Worm (Caenorhabditis elegans) whole organism, L1 larva: Measurements from ENCODE around the gene F31E8.4.

Experiments used
- C34B4.2 ChIP-seq: sonication (generic microtip); optimal IDR thresholded peaks from 2 replicates; lab custom pipeline; 2017; ENCODE audit warnings: mild to moderate bottlenecking, missing genetic modification characterization, missing compliant biosample characterization
- aha-1 ChIP-seq: fragments of 150-350 bp; optimal IDR thresholded peaks from 2 replicates; lab custom pipeline; 2014; ENCODE audit warnings: missing biosample characterization, missing genetic modification characterization
- blmp-1 ChIP-seq: fragments of 150-350 bp; optimal IDR thresholded peaks from 2 replicates; lab custom pipeline; 2014; ENCODE audit warnings: missing biosample characterization, missing genetic modification characterization
- ceh-82 ChIP-seq, 3 experiments: fragments of 150-350 bp in 1 of 3; sonication (generic microtip) in 2 of 3; optimal IDR thresholded peaks; 2 replicates each; lab custom pipeline; 2014 to 2017; ENCODE audit warnings: missing biosample characterization in 3 of 3, missing genetic modification characterization in 3 of 3
- ceh-88 ChIP-seq: fragments of 200-800 bp; sonication (Bioruptor generic); IDR thresholded peaks from 2 replicates; pipeline ENCODE4 v1.3.6; 2022; ENCODE audit warnings: missing genetic modification characterization, missing compliant biosample characterization
- dsc-1 ChIP-seq: sonication (generic microtip); optimal IDR thresholded peaks from 2 replicates; lab custom pipeline; 2016; ENCODE audit warnings: mild to moderate bottlenecking, missing genetic modification characterization, missing compliant biosample characterization
- efl-1 ChIP-seq, 4 experiments: fragments of 150-350 bp; optimal IDR thresholded peaks in 3 of 4; peaks in 1 of 4; 1 replicate in 1 of 4; 2 replicates in 3 of 4; lab custom pipeline; 2014; ENCODE audit warnings: missing biosample characterization in 2 of 4, missing genetic modification characterization in 2 of 4, missing genetic modification reagents in 2 of 4
- egl-13 ChIP-seq: sonication (generic microtip); optimal IDR thresholded peaks from 2 replicates; lab custom pipeline; 2016; ENCODE audit warnings: missing genotype, missing genetic modification reagents, missing genetic modification characterization, missing compliant biosample characterization
- egl-27 ChIP-seq, 2 experiments: fragments of 150-350 bp in 1 of 2; sonication (generic microtip); optimal IDR thresholded peaks; 3 replicates each; lab custom pipeline; 2017 to 2018; ENCODE audit warnings: missing biosample characterization in 2 of 2, missing genetic modification characterization in 2 of 2, missing genetic modification reagents in 2 of 2
- elt-2 ChIP-seq: sonication (generic microtip); optimal IDR thresholded peaks from 2 replicates; lab custom pipeline; 2016; ENCODE audit warnings: missing genetic modification characterization, mild to moderate bottlenecking, inconsistent platforms, missing compliant biosample characterization, missing genetic modification reagents
- ets-5 ChIP-seq: fragments of 200-800 bp; sonication (Bioruptor generic); IDR thresholded peaks from 2 replicates; pipeline ENCODE4 v1.3.6; 2022; ENCODE audit warnings: missing genetic modification characterization, missing compliant biosample characterization
- grh-1 ChIP-seq: fragments of 200-800 bp; sonication (Bioruptor generic); IDR thresholded peaks from 2 replicates; pipeline ENCODE4 v1.3.6; 2022; ENCODE audit warnings: missing genetic modification reagents, missing genetic modification characterization, missing compliant biosample characterization
- jun-1 ChIP-seq: fragments of 150-350 bp; optimal IDR thresholded peaks from 2 replicates; lab custom pipeline; 2014; ENCODE audit warnings: missing biosample characterization, missing genetic modification reagents, missing genetic modification characterization
- lin-13 ChIP-seq: fragments of 150-350 bp; optimal IDR thresholded peaks from 2 replicates; lab custom pipeline; 2014; ENCODE audit warnings: missing biosample characterization, missing genetic modification reagents, missing genetic modification characterization
- lin-14 ChIP-seq: fragments of 200-800 bp; sonication (Bioruptor generic); optimal IDR thresholded peaks from 2 replicates; lab custom pipeline; 2018; ENCODE audit warnings: mild to moderate bottlenecking, missing genetic modification characterization, moderate library complexity, missing compliant biosample characterization
- lin-15B ChIP-seq: fragments of 150-350 bp; sonication (generic microtip); optimal IDR thresholded peaks from 3 replicates; lab custom pipeline; 2014; ENCODE audit warnings: missing biosample characterization, missing genetic modification characterization
- lin-39 ChIP-seq: fragments of 150-350 bp; optimal IDR thresholded peaks from 2 replicates; lab custom pipeline; 2014; ENCODE audit warnings: missing biosample characterization, missing genetic modification reagents, missing genetic modification characterization
- lsy-2 ChIP-seq, 2 experiments: fragments of 150-350 bp; optimal IDR thresholded peaks; 2 replicates each; lab custom pipeline; 2014; ENCODE audit warnings: missing biosample characterization in 2 of 2, missing genetic modification characterization in 2 of 2
- mdl-1 ChIP-seq, 2 experiments: fragments of 150-350 bp; optimal IDR thresholded peaks; 2 replicates each; lab custom pipeline; 2014 to 2017; ENCODE audit warnings: missing biosample characterization in 2 of 2, missing genetic modification characterization in 2 of 2, inconsistent platforms in 1 of 2
- mef-2 ChIP-seq: fragments of 150-350 bp; optimal IDR thresholded peaks from 2 replicates; lab custom pipeline; 2014; ENCODE audit warnings: missing biosample characterization, missing genetic modification characterization
- mep-1 ChIP-seq: fragments of 150-350 bp; optimal IDR thresholded peaks from 2 replicates; lab custom pipeline; 2014; ENCODE audit warnings: missing biosample characterization, missing genetic modification characterization
- nhr-11 ChIP-seq: fragments of 150-350 bp; optimal IDR thresholded peaks from 2 replicates; lab custom pipeline; 2014; ENCODE audit warnings: missing biosample characterization, missing genetic modification characterization
- nhr-12 ChIP-seq: sonication (generic microtip); optimal IDR thresholded peaks from 2 replicates; lab custom pipeline; 2017; ENCODE audit warnings: missing biosample characterization, missing genetic modification characterization
- nhr-85 ChIP-seq: sonication (generic microtip); peaks from one replicate; lab custom pipeline; 2016; ENCODE audit warnings: missing genetic modification characterization, inconsistent platforms, missing compliant biosample characterization
- nhr-90 ChIP-seq: sonication (generic microtip); optimal IDR thresholded peaks from 2 replicates; lab custom pipeline; 2016; ENCODE audit warnings: mild to moderate bottlenecking, missing genetic modification characterization, missing compliant biosample characterization; ENCODE audit not compliant: poor library complexity
- pag-3 ChIP-seq: sonication (generic microtip); optimal IDR thresholded peaks from 2 replicates; lab custom pipeline; 2017; ENCODE audit warnings: missing genetic modification characterization, mild to moderate bottlenecking, missing compliant biosample characterization, antibody characterized with exemption, borderline replicate concordance; ENCODE audit not compliant: insufficient read depth
- rnt-1 ChIP-seq: sonication (generic microtip); optimal IDR thresholded peaks from 2 replicates; lab custom pipeline; 2016; ENCODE audit warnings: mild to moderate bottlenecking, missing genetic modification characterization, moderate library complexity, missing compliant biosample characterization
- skn-1 ChIP-seq: fragments of 150-350 bp; optimal IDR thresholded peaks from 2 replicates; lab custom pipeline; 2014; ENCODE audit warnings: missing biosample characterization, missing genetic modification characterization
- snpc-4 ChIP-seq: fragments of 150-350 bp; optimal IDR thresholded peaks from 2 replicates; lab custom pipeline; 2014; ENCODE audit warnings: missing biosample characterization, missing genetic modification characterization
- sox-4 ChIP-seq: sonication (generic microtip); optimal IDR thresholded peaks from 2 replicates; lab custom pipeline; 2016; ENCODE audit warnings: missing genetic modification characterization, missing compliant biosample characterization
- sptf-1 ChIP-seq: fragments of 150-350 bp; optimal IDR thresholded peaks from 2 replicates; lab custom pipeline; 2014; ENCODE audit warnings: missing biosample characterization, missing genetic modification characterization
- tlp-1 ChIP-seq: fragments of 150-350 bp; optimal IDR thresholded peaks from 2 replicates; lab custom pipeline; 2014; ENCODE audit warnings: missing biosample characterization, missing genetic modification characterization
- zag-1 ChIP-seq: fragments of 150-350 bp; optimal IDR thresholded peaks from 2 replicates; lab custom pipeline; 2014; ENCODE audit warnings: missing biosample characterization, missing genetic modification characterization
- ztf-11 ChIP-seq, 2 experiments: sonication (generic microtip); optimal IDR thresholded peaks; 2 replicates each; lab custom pipeline; 2016 to 2017; ENCODE audit warnings: missing genetic modification characterization in 2 of 2, missing biosample characterization in 1 of 2, missing compliant biosample characterization in 1 of 2
- ztf-4 ChIP-seq: fragments of 150-350 bp; optimal IDR thresholded peaks from 2 replicates; lab custom pipeline; 2014; ENCODE audit warnings: missing biosample characterization, missing genetic modification characterization

The F31E8.4 gene

DNA sequence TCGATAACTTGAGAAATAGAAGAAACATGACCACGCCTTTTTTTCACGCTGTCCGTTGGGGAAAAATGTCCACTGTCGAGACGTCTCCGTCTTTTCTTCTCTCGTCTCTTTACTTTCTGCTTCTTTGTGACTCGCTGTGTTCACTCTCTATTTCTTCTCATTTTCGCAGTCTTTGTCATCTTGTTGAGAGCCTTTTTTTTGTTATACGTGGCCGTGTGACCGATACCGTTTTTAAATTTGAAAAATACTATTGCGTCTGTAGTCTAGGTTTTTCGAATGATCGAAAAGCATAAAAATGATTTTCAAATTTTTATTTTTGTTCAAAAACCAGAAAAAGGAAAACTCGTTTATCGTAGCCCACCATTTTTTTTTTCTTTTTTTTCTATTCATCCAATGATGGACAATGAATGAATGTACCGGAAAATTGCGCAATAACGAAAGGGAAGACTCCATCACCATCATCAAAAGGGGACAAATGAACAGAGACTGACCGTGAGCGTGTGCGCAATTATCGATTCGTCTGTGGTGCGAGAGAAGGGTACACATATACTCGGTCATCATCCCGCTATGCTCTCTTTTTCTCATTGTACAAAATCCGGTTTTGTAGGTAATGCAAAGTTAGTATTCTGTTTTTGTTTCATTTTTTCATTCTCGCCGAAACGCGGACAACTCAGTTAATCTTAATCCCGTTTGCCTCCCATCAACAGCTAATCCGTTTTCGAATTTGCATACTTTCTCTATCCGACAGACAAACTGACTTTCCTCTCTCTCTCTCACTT lies 44.5 kb upstream of the F31E8.4 start:
- TF ChIP-seq egl-13 (tag; lab: Kevin White, UChicago) (no peak), snpc-4 (tag; lab: Kevin White, UChicago) (peak; percentile 40), ceh-82 (tag; optimal IDR thresholded peaks at IDR 0.05; lab: Kevin White, UChicago) (peak in 1 of 3 experiments; percentile 11), egl-27 (tag; optimal IDR thresholded peaks at IDR 0.05; lab: Kevin White, UChicago) (peak in 1 of 2 experiments; percentile 59), ets-5 (GFP tag; lab: Robert Waterston, UW) (no peak), lsy-2 (tag; optimal IDR thresholded peaks at IDR 0.05; lab: Kevin White, UChicago) (peak in 1 of 2 experiments; percentile 25), ztf-4 (no peak), efl-1 (optimal IDR thresholded peaks at IDR 0.05; lab: Kevin White, UChicago) (peak in 1 of 2 experiments; percentile 11), efl-1 (GFP tag; optimal IDR thresholded peaks at IDR 0.05 in 1 of 2; lab: Kevin White, UChicago) (peak in 1 of 2 experiments; percentile 42), rnt-1 (tag; lab: Kevin White, UChicago) (peak; percentile 14), grh-1 (peak; percentile 21; the same call in 1 of the 2 replicates), nhr-85 (tag; lab: Kevin White, UChicago) (peak; percentile 75), skn-1 (peak; percentile 61), lin-15B (tag; lab: Kevin White, UChicago) (no peak), lin-14 (GFP tag; lab: Kevin White, UChicago) (peak; percentile 18), mep-1 (tag; lab: Kevin White, UChicago) (peak; percentile 56), blmp-1 (tag; lab: Kevin White, UChicago) (peak; percentile 72), dsc-1 (tag; lab: Kevin White, UChicago) (no peak)

DNA sequence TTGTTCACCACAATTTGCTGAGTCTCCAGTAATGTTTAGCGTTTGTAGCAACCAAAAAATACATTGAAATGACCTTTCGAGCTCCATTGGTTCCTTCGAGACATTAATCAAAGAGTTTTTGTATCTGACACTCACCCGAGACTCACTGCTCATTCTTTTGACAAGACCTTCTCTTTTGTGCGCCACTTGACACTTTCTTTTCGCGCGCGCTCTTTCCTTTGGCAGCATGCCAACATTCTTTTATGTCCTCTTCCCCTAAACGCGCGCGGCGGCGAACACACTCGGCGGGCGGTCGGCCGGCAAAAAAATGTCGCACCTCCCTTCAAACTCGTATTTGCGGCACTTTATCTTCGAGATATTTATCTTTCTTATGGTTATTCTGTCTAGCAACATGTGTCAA lies 43.7 kb upstream of the F31E8.4 start:
- TF ChIP-seq ceh-82 (tag; optimal IDR thresholded peaks at IDR 0.05; lab: Kevin White, UChicago) (peak in 1 of 3 experiments; percentile 7), ztf-11 (tag; optimal IDR thresholded peaks at IDR 0.05; lab: Kevin White, UChicago) (no peak), pag-3 (tag; lab: Kevin White, UChicago) (no peak), mdl-1 (tag; optimal IDR thresholded peaks at IDR 0.05; lab: Kevin White, UChicago) (no peak), C34B4.2 (tag; lab: Kevin White, UChicago) (no peak), lin-13 (GFP tag; lab: Kevin White, UChicago) (no peak), elt-2 (tag; lab: Kevin White, UChicago) (no peak), lin-14 (GFP tag; lab: Kevin White, UChicago) (peak; percentile 66), aha-1 (no peak), zag-1 (tag; lab: Kevin White, UChicago) (no peak), nhr-11 (tag; lab: Kevin White, UChicago) (no peak), nhr-90 (tag; lab: Kevin White, UChicago) (no peak), mef-2 (tag; lab: Kevin White, UChicago) (no peak), nhr-12 (tag; lab: Kevin White, UChicago) (no peak), jun-1 (tag; lab: Kevin White, UChicago) (no peak), sptf-1 (tag; lab: Kevin White, UChicago) (no peak), snpc-4 (tag; lab: Kevin White, UChicago) (no peak), blmp-1 (tag; lab: Kevin White, UChicago) (peak; percentile 15), sox-4 (tag; lab: Kevin White, UChicago) (no peak), nhr-85 (tag; lab: Kevin White, UChicago) (peak; percentile 62), lin-39 (tag; lab: Kevin White, UChicago) (no peak)

DNA sequence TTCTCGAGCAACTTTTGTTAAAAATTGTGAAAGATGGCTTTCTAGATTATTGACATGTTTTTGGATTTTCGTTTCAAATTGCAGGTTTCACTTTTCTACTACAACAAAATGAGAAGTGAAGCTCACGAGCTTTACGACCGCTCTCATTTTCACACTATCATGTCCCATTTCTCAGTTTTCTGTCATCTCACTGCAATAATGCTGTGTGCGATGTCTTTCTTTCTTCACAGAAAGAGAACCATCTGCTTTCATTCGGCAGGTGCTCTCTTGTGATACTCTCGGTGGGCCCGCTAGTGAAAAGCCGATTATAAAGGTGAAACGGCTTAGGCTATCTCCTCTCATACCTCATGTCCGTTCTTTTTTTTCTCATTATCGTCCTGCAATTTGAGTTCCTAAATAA lies 43.3 kb upstream of the F31E8.4 start:
- no peak for TF ChIP-seq tlp-1
- TF ChIP-seq egl-27 (tag; optimal IDR thresholded peaks at IDR 0.05; lab: Kevin White, UChicago), result peak in 1 of 2 experiments; percentile 45
- no peak for TF ChIP-seq ceh-88 (GFP tag; lab: Robert Waterston, UW)
- peak; percentile 47 for TF ChIP-seq rnt-1 (tag; lab: Kevin White, UChicago)
